Worm (Caenorhabditis elegans) whole organism, L4 larva: ENCODE data around the gene T14G8.2.

ENCODE experiments used
- F26F4.8 ChIP-seq: fragments of 200-800 bp; sonication (Bioruptor generic); conservative IDR thresholded peaks from 2 replicates; pipeline ENCODE4 v1.3.6; 2022; ENCODE audit warnings: missing genetic modification characterization, missing compliant biosample characterization
- T20F7.1 ChIP-seq: fragments of 200-800 bp; sonication (Bioruptor generic); optimal IDR thresholded peaks from 2 replicates; lab custom pipeline; 2018; ENCODE audit warnings: mild to moderate bottlenecking, missing genetic modification characterization, missing compliant biosample characterization
- Y48G9A.11 ChIP-seq: fragments of 200-800 bp; sonication (Bioruptor generic); IDR thresholded peaks from 2 replicates; pipeline ENCODE4 v1.3.6; 2022; ENCODE audit warnings: missing genetic modification reagents, missing genetic modification characterization, missing compliant biosample characterization
- ZK546.5 ChIP-seq, 2 experiments: sonication (generic microtip); optimal IDR thresholded peaks; 2 replicates each; lab custom pipeline; 2017; ENCODE audit warnings: missing biosample characterization in 2 of 2, missing genetic modification characterization in 2 of 2
- aha-1 ChIP-seq: fragments of 150-350 bp; peaks from one replicate; lab custom pipeline; 2014; ENCODE audit warnings: missing biosample characterization, missing genetic modification characterization
- ceh-32 ChIP-seq: sonication (generic microtip); optimal IDR thresholded peaks from 2 replicates; lab custom pipeline; 2016; ENCODE audit warnings: mild to moderate bottlenecking, missing genetic modification characterization, missing compliant biosample characterization; ENCODE audit not compliant: poor library complexity
- ceh-44 ChIP-seq: fragments of 200-800 bp; sonication (Bioruptor generic); IDR thresholded peaks from 2 replicates; pipeline ENCODE4 v1.3.6; 2022; ENCODE audit warnings: missing genetic modification reagents, missing genetic modification characterization, missing compliant biosample characterization
- ceh-82 ChIP-seq: sonication (generic microtip); optimal IDR thresholded peaks from 2 replicates; lab custom pipeline; 2017; ENCODE audit warnings: missing biosample characterization, missing genetic modification characterization
- cey-2 ChIP-seq: sonication (generic microtip); optimal IDR thresholded peaks from 3 replicates; lab custom pipeline; 2017; ENCODE audit warnings: missing genetic modification characterization, mild to moderate bottlenecking, missing compliant biosample characterization, antibody characterized with exemption, borderline replicate concordance; ENCODE audit not compliant: insufficient read depth
- daf-16 ChIP-seq, 3 experiments: sonication (generic microtip); optimal IDR thresholded peaks; 2 replicates each; lab custom pipeline; 2016 to 2017; ENCODE audit warnings: missing genetic modification characterization in 3 of 3, missing genetic modification reagents in 3 of 3, mild to moderate bottlenecking in 2 of 3, missing compliant biosample characterization in 2 of 3, missing biosample characterization in 1 of 3, moderate library complexity in 1 of 3
- dmd-6 ChIP-seq: fragments of 200-800 bp; sonication (Bioruptor generic); IDR thresholded peaks from 2 replicates; pipeline ENCODE4 v1.3.6; 2022; ENCODE audit warnings: missing genetic modification reagents, missing genetic modification characterization, missing compliant biosample characterization
- dmd-8 ChIP-seq: fragments of 200-800 bp; sonication (Bioruptor generic); IDR thresholded peaks from 2 replicates; pipeline ENCODE4 v1.3.6; 2022; ENCODE audit warnings: missing genetic modification characterization, missing compliant biosample characterization
- dpl-1 ChIP-seq: fragments of 150-350 bp; optimal IDR thresholded peaks from 2 replicates; lab custom pipeline; 2014; ENCODE audit warnings: missing biosample characterization, missing genetic modification reagents, missing genetic modification characterization
- gei-8 ChIP-seq: fragments of 200-800 bp; sonication (Bioruptor generic); optimal IDR thresholded peaks from 2 replicates; lab custom pipeline; 2018; ENCODE audit warnings: mild to moderate bottlenecking, missing genetic modification characterization, missing compliant biosample characterization
- hif-1 ChIP-seq, 2 experiments: sonication (generic microtip); optimal IDR thresholded peaks; 2 replicates each; lab custom pipeline; 2016 to 2017; ENCODE audit warnings: missing compliant biosample characterization in 2 of 2, missing genetic modification characterization in 2 of 2, missing genetic modification reagents in 2 of 2, missing genotype in 2 of 2, mild to moderate bottlenecking in 1 of 2
- hlh-30 ChIP-seq: sonication (generic microtip); optimal IDR thresholded peaks from 2 replicates; lab custom pipeline; 2017; ENCODE audit warnings: antibody characterized with exemption, mild to moderate bottlenecking, missing genetic modification characterization, missing compliant biosample characterization; ENCODE audit not compliant: insufficient read depth
- hmg-1.1 ChIP-seq: fragments of 200-800 bp; sonication (Bioruptor generic); IDR thresholded peaks from 2 replicates; pipeline ENCODE4 v1.3.6; 2022; ENCODE audit warnings: missing genetic modification reagents, missing genetic modification characterization, missing compliant biosample characterization
- lin-13 ChIP-seq: fragments of 150-350 bp; optimal IDR thresholded peaks from 2 replicates; lab custom pipeline; 2014; ENCODE audit warnings: missing biosample characterization, missing genetic modification reagents, missing genetic modification characterization
- lin-38 ChIP-seq: fragments of 200-800 bp; sonication (Bioruptor generic); IDR thresholded peaks from 2 replicates; pipeline ENCODE4 v1.3.6; 2022; ENCODE audit warnings: missing genetic modification reagents, missing genetic modification characterization, missing compliant biosample characterization
- lir-3 ChIP-seq: sonication (generic microtip); optimal IDR thresholded peaks from 2 replicates; lab custom pipeline; 2016; ENCODE audit warnings: mild to moderate bottlenecking, missing genetic modification characterization, missing compliant biosample characterization
- lsy-2 ChIP-seq, 2 experiments: fragments of 150-350 bp in 1 of 2; sonication (generic microtip) in 1 of 2; optimal IDR thresholded peaks; 2 replicates each; lab custom pipeline; 2014 to 2017; ENCODE audit warnings: missing biosample characterization in 2 of 2, missing genetic modification characterization in 2 of 2
- madf-5 ChIP-seq, 2 experiments: fragments of 200-800 bp; sonication (Bioruptor generic); IDR thresholded peaks; 2 replicates each; pipeline ENCODE4 v1.3.6; 2022; ENCODE audit warnings: missing compliant biosample characterization in 2 of 2, missing genetic modification characterization in 2 of 2
- mdl-1 ChIP-seq, 2 experiments: fragments of 150-350 bp in 1 of 2; sonication (generic microtip) in 1 of 2; optimal IDR thresholded peaks; 2 replicates each; lab custom pipeline; 2014 to 2017; ENCODE audit warnings: missing biosample characterization in 2 of 2, missing genetic modification characterization in 2 of 2
- mep-1 ChIP-seq: fragments of 150-350 bp; sonication (generic microtip); optimal IDR thresholded peaks from 3 replicates; lab custom pipeline; 2014; ENCODE audit warnings: missing biosample characterization, missing genetic modification characterization
- nhr-10 ChIP-seq: fragments of 150-350 bp; optimal IDR thresholded peaks from 2 replicates; lab custom pipeline; 2014; ENCODE audit warnings: missing biosample characterization, missing genetic modification characterization
- nhr-102 ChIP-seq: sonication (generic microtip); optimal IDR thresholded peaks from 2 replicates; lab custom pipeline; 2016; ENCODE audit warnings: mild to moderate bottlenecking, missing genetic modification characterization, moderate library complexity, missing compliant biosample characterization
- nhr-11 ChIP-seq: fragments of 150-350 bp; optimal IDR thresholded peaks from 2 replicates; lab custom pipeline; 2014; ENCODE audit warnings: missing biosample characterization, missing genetic modification characterization
- nhr-237 ChIP-seq: sonication (generic microtip); optimal IDR thresholded peaks from 2 replicates; lab custom pipeline; 2017; ENCODE audit warnings: missing biosample characterization, missing genetic modification characterization
- nhr-25 ChIP-seq: sonication (generic microtip); optimal IDR thresholded peaks from 2 replicates; lab custom pipeline; 2017; ENCODE audit warnings: missing genetic modification characterization, mild to moderate bottlenecking, missing compliant biosample characterization, antibody characterized with exemption, moderate library complexity, borderline replicate concordance; ENCODE audit not compliant: insufficient read depth
- nhr-28 ChIP-seq: fragments of 150-350 bp; optimal IDR thresholded peaks from 2 replicates; lab custom pipeline; 2014; ENCODE audit warnings: missing biosample characterization, missing genetic modification characterization
- nhr-41 ChIP-seq: fragments of 200-800 bp; sonication (Bioruptor generic); IDR thresholded peaks from 2 replicates; pipeline ENCODE4 v1.3.6; 2022; ENCODE audit warnings: missing genetic modification reagents, missing genetic modification characterization, missing compliant biosample characterization
- nhr-42 ChIP-seq: fragments of 200-800 bp; sonication (Bioruptor generic); IDR thresholded peaks from 2 replicates; pipeline ENCODE4 v1.3.6; 2022; ENCODE audit warnings: missing genetic modification characterization, missing compliant biosample characterization
- nhr-76 ChIP-seq: fragments of 150-350 bp; optimal IDR thresholded peaks from 2 replicates; lab custom pipeline; 2014; ENCODE audit warnings: missing biosample characterization, missing genetic modification characterization
- nhr-77 ChIP-seq: fragments of 150-350 bp; optimal IDR thresholded peaks from 2 replicates; lab custom pipeline; 2014; ENCODE audit warnings: missing biosample characterization, missing genetic modification characterization
- pha-4 ChIP-seq, 2 experiments: fragments of 150-350 bp in 1 of 2; fragments of 200-800 bp in 1 of 2; sonication (Bioruptor generic) in 1 of 2; IDR thresholded peaks in 1 of 2; optimal IDR thresholded peaks in 1 of 2; 2 replicates each; pipeline versions ENCODE4 v1.3.6 to Lab custom; 2014 to 2022; ENCODE audit warnings: missing genetic modification characterization in 2 of 2, missing genetic modification reagents in 2 of 2, missing biosample characterization in 1 of 2, missing compliant biosample characterization in 1 of 2
- sdz-12 ChIP-seq: fragments of 200-800 bp; sonication (Bioruptor generic); optimal IDR thresholded peaks from 2 replicates; lab custom pipeline; 2018; ENCODE audit warnings: mild to moderate bottlenecking, missing genetic modification characterization, missing compliant biosample characterization
- spr-3 ChIP-seq: fragments of 200-800 bp; sonication (Bioruptor generic); optimal IDR thresholded peaks from 2 replicates; lab custom pipeline; 2018; ENCODE audit warnings: mild to moderate bottlenecking, missing genetic modification characterization, missing compliant biosample characterization
- tra-1 ChIP-seq: fragments of 200-800 bp; sonication (Bioruptor generic); IDR thresholded peaks from 2 replicates; pipeline ENCODE4 v1.3.6; 2022; ENCODE audit warnings: missing genetic modification reagents, missing genetic modification characterization, missing compliant biosample characterization
- unc-39 ChIP-seq: sonication (generic microtip); optimal IDR thresholded peaks from 2 replicates; lab custom pipeline; 2017; ENCODE audit warnings: missing biosample characterization, missing genetic modification characterization
- unc-62 ChIP-seq, 3 experiments: fragments of 150-350 bp in 1 of 3; sonication (generic microtip); optimal IDR thresholded peaks in 2 of 3; peaks in 1 of 3; 1 replicate in 1 of 3; 2 replicates in 2 of 3; lab custom pipeline; 2014 to 2017; ENCODE audit warnings: missing biosample characterization in 3 of 3, missing genetic modification characterization in 3 of 3, missing genetic modification reagents in 3 of 3, missing genotype in 1 of 3
- vab-7 ChIP-seq: fragments of 200-800 bp; sonication (Bioruptor generic); IDR thresholded peaks from 2 replicates; pipeline ENCODE4 v1.3.6; 2022; ENCODE audit warnings: missing genetic modification reagents, missing genetic modification characterization, missing compliant biosample characterization
- zfp-3 ChIP-seq: fragments of 200-800 bp; sonication (Bioruptor generic); conservative IDR thresholded peaks from 2 replicates; pipeline ENCODE4 v1.3.6; 2022; ENCODE audit warnings: missing genetic modification reagents, missing genetic modification characterization, missing compliant biosample characterization
- zip-11 ChIP-seq: fragments of 200-800 bp; sonication (Bioruptor generic); IDR thresholded peaks from 2 replicates; pipeline ENCODE4 v1.3.6; 2022; ENCODE audit warnings: missing genetic modification characterization, missing compliant biosample characterization
- zip-2 ChIP-seq: fragments of 150-350 bp; optimal IDR thresholded peaks from 2 replicates; lab custom pipeline; 2014; ENCODE audit warnings: missing biosample characterization, missing genetic modification characterization

The T14G8.2 gene

DNA sequence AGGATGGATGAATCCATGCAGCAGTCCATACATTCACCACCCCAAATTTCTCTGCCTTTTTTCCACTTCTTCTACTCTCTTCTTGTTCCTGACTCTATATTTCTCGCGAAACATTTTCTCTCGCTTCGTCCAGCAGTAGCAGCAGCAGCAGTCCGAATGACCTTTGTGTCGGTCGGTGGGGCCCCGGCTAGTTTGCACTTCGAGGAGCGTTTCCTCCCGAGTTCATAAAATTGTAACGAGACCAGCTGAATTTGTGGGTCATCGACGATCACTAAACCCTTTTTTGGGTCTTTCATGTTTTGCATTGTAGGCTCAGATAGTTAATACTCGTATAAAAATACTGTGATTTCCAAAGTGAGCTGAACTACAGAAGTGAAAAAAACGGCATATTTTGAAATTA lies 46.0 kb downstream of the T14G8.2 start:
- TF ChIP-seq hmg-1.1 (GFP tag; lab: Robert Waterston, UW) (peak; percentile 22; the same call in 1 of the 2 replicates), vab-7 (GFP tag; lab: Robert Waterston, UW) (0 out of 2 replicates have a peak, but pooled peaks have one; percentile 37), aha-1 (peak; percentile 90), lin-38 (GFP tag; lab: Robert Waterston, UW) (no peak)

DNA sequence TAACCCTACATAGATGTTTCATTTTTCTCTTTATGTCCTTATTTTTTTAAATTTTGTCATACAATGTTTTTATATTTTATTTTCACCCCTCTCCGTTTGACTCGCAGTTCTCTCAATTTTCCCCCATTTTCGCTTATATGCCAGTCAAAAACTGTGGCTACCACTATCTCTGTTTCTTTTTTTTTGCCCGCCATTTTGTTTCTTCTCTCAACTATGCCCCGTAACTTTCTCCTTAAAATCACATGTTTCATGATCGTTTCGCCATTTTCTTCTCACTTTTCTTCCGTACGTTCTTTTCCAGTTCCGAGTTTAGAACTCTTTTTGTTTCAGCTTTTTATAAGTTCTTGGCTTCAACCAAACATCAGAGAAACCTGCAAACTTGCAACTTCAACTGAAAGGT lies 49.7 kb downstream of the T14G8.2 start, which contains the start of gene pqn-18:
Gene pqn-18, plus strand, starts transcription at position 331 of the 400 bp plus-strand sequence.
- TF ChIP-seq nhr-11 (tag; lab: Kevin White, UChicago), result no peak
- TF ChIP-seq dpl-1, result no peak
- no peak for TF ChIP-seq zip-11
- no peak for TF ChIP-seq hif-1 (tag; optimal IDR thresholded peaks at IDR 0.05; lab: Kevin White, UChicago)
- no peak for TF ChIP-seq T20F7.1 (GFP tag; lab: Kevin White, UChicago)
- TF ChIP-seq lir-3, result no peak
- TF ChIP-seq daf-16 (GFP tag; optimal IDR thresholded peaks at IDR 0.05; lab: Kevin White, UChicago), result no peak
- no peak for TF ChIP-seq daf-16 (tag; optimal IDR thresholded peaks at IDR 0.05; lab: Kevin White, UChicago)
- no peak for TF ChIP-seq nhr-25 (tag; lab: Kevin White, UChicago)
- no peak for TF ChIP-seq lsy-2 (tag; optimal IDR thresholded peaks at IDR 0.05; lab: Kevin White, UChicago)
- no peak for TF ChIP-seq nhr-102 (tag; lab: Kevin White, UChicago)
- no peak for TF ChIP-seq madf-5 (GFP tag; IDR thresholded peaks at IDR 0.05; lab: Robert Waterston, UW)
- peak in 1 of 2 experiments; percentile 66 for TF ChIP-seq unc-62 (GFP tag; optimal IDR thresholded peaks at IDR 0.05 in 1 of 2; lab: Kevin White, UChicago)
- no peak for TF ChIP-seq unc-62 (tag; optimal IDR thresholded peaks at IDR 0.05; lab: Kevin White, UChicago)
- TF ChIP-seq Y48G9A.11 (GFP tag; lab: Robert Waterston, UW), result no peak
- peak; percentile 24 for TF ChIP-seq mep-1 (tag; lab: Kevin White, UChicago)
- no peak for TF ChIP-seq nhr-237
- no peak for TF ChIP-seq spr-3 (GFP tag; lab: Kevin White, UChicago)
- TF ChIP-seq nhr-41 (GFP tag; lab: Robert Waterston, UW), result no peak
- TF ChIP-seq nhr-42 (GFP tag; lab: Robert Waterston, UW), result no peak
- no peak for TF ChIP-seq ceh-32
- no peak for TF ChIP-seq unc-39
- TF ChIP-seq nhr-10, result no peak
- TF ChIP-seq nhr-77 (tag; lab: Kevin White, UChicago), result no peak
- TF ChIP-seq gei-8 (GFP tag; lab: Kevin White, UChicago), result no peak
- no peak for TF ChIP-seq nhr-76 (tag; lab: Kevin White, UChicago)
- no peak for TF ChIP-seq cey-2
- TF ChIP-seq pha-4 (GFP tag; IDR thresholded peaks at IDR 0.05; lab: Robert Waterston, UW), result no peak
- no peak for TF ChIP-seq pha-4 (tag; optimal IDR thresholded peaks at IDR 0.05; lab: Kevin White, UChicago)
- TF ChIP-seq ceh-44 (GFP tag; lab: Robert Waterston, UW), result no peak
- no peak for TF ChIP-seq dmd-8 (GFP tag; lab: Robert Waterston, UW)
- TF ChIP-seq lin-13 (GFP tag; lab: Kevin White, UChicago), result no peak
- no peak for TF ChIP-seq tra-1 (GFP tag; lab: Robert Waterston, UW)
- peak; percentile 72 for TF ChIP-seq nhr-28 (tag; lab: Kevin White, UChicago)
- peak in 1 of 2 experiments; percentile 13 for TF ChIP-seq mdl-1 (tag; optimal IDR thresholded peaks at IDR 0.05; lab: Kevin White, UChicago)
- TF ChIP-seq dmd-6 (GFP tag; lab: Robert Waterston, UW), result peak; percentile 45; the same call in 1 of the 2 replicates
- no peak for TF ChIP-seq ZK546.5 (tag; optimal IDR thresholded peaks at IDR 0.05; lab: Kevin White, UChicago)
- no peak for TF ChIP-seq F26F4.8 (GFP tag; lab: Robert Waterston, UW)
- TF ChIP-seq zfp-3 (GFP tag; lab: Robert Waterston, UW), result no peak
- peak; percentile 34 for TF ChIP-seq hlh-30 (tag; lab: Kevin White, UChicago)
- TF ChIP-seq zip-2 (tag; lab: Kevin White, UChicago), result no peak
- no peak for TF ChIP-seq sdz-12
- no peak for TF ChIP-seq ceh-82 (tag; lab: Kevin White, UChicago)
- TF ChIP-seq, all 104 proteins: peak for 6
